Fruit fly (Drosophila melanogaster) whole organism, embryonic: ENCODE measurements around the gene CG31872.

Experiments
- Adf1 ChIP-seq: fragments of 200-800 bp; sonication (Bioruptor generic); IDR thresholded peaks from 2 replicates; pipeline ENCODE4 v1.3.6; 2022; ENCODE audit warnings: missing biosample characterization, missing genetic modification characterization
- Antp ChIP-seq: fragments of 200-800 bp; sonication (Bioruptor generic); optimal IDR thresholded peaks from 3 replicates; lab custom pipeline; 2016; ENCODE audit warnings: missing biosample characterization, missing genetic modification characterization
- Bteb2 ChIP-seq: fragments of 200-800 bp; sonication (Bioruptor generic); optimal IDR thresholded peaks from 2 replicates; lab custom pipeline; 2016; ENCODE audit warnings: missing biosample characterization, missing genetic modification characterization
- CG10267 ChIP-seq: fragments of 200-800 bp; sonication (Bioruptor generic); optimal IDR thresholded peaks from 2 replicates; lab custom pipeline; 2018; ENCODE audit warnings: missing biosample characterization, mild to moderate bottlenecking, missing genetic modification characterization, moderate library complexity
- CG10321 ChIP-seq: fragments of 200-800 bp; sonication (Bioruptor generic); IDR thresholded peaks from 2 replicates; pipeline ENCODE4 v1.3.6; 2022; ENCODE audit warnings: missing biosample characterization, missing genetic modification characterization
- CG10654 ChIP-seq: fragments of 200-800 bp; sonication (Bioruptor generic); optimal IDR thresholded peaks from 2 replicates; lab custom pipeline; 2016; ENCODE audit warnings: missing biosample characterization, missing genetic modification characterization
- CG11247 ChIP-seq: fragments of 200-800 bp; sonication (Bioruptor generic); IDR thresholded peaks from 2 replicates; pipeline ENCODE4 v1.3.6; 2022; ENCODE audit warnings: missing biosample characterization, missing genetic modification characterization
- CG11456 ChIP-seq: fragments of 200-800 bp; sonication (Bioruptor generic); IDR thresholded peaks from 3 replicates; pipeline ENCODE4 v1.3.6; 2022; ENCODE audit warnings: missing biosample characterization, missing genetic modification characterization
- CG12071 ChIP-seq: fragments of 200-800 bp; sonication (Bioruptor generic); optimal IDR thresholded peaks from 3 replicates; lab custom pipeline; 2018; ENCODE audit warnings: missing biosample characterization, mild to moderate bottlenecking, missing genetic modification characterization
- CG1233 ChIP-seq: fragments of 200-800 bp; sonication (Bioruptor generic); optimal IDR thresholded peaks from 4 replicates; lab custom pipeline; 2018; ENCODE audit warnings: missing biosample characterization, mild to moderate bottlenecking, missing genetic modification characterization
- CG12391 ChIP-seq: fragments of 200-800 bp; sonication (Bioruptor generic); optimal IDR thresholded peaks from 3 replicates; lab custom pipeline; 2018; ENCODE audit warnings: missing biosample characterization, mild to moderate bottlenecking, missing genetic modification characterization, moderate library complexity
- CG12744 ChIP-seq: fragments of 200-800 bp; sonication (Bioruptor generic); optimal IDR thresholded peaks from 2 replicates; lab custom pipeline; 2016; ENCODE audit warnings: missing biosample characterization, missing genetic modification characterization
- CG14860 ChIP-seq: fragments of 200-800 bp; sonication (Bioruptor generic); IDR thresholded peaks from 3 replicates; pipeline ENCODE4 v1.3.6; 2022; ENCODE audit warnings: missing biosample characterization, missing genetic modification characterization; ENCODE audit not compliant: partially characterized antibody
- CG1602 ChIP-seq: fragments of 200-800 bp; sonication (Bioruptor generic); optimal IDR thresholded peaks from 3 replicates; lab custom pipeline; 2016; ENCODE audit warnings: missing biosample characterization, missing genetic modification characterization
- CG17912 ChIP-seq: fragments of 200-800 bp; sonication (Bioruptor generic); optimal IDR thresholded peaks from 2 replicates; lab custom pipeline; 2018; ENCODE audit warnings: missing biosample characterization, mild to moderate bottlenecking, missing genetic modification characterization
- CG1832 ChIP-seq: fragments of 200-800 bp; sonication (Bioruptor generic); optimal IDR thresholded peaks from 2 replicates; lab custom pipeline; 2017; ENCODE audit warnings: missing biosample characterization, mild to moderate bottlenecking, missing genetic modification characterization, inconsistent platforms
- CG18476 ChIP-seq: fragments of 200-800 bp; sonication (Bioruptor generic); optimal IDR thresholded peaks from 2 replicates; lab custom pipeline; 2016; ENCODE audit warnings: missing biosample characterization, mild to moderate bottlenecking, missing genetic modification characterization
- CG2199 ChIP-seq: fragments of 200-800 bp; sonication (Bioruptor generic); IDR thresholded peaks from 3 replicates; pipeline ENCODE4 v1.3.6; 2022; ENCODE audit warnings: missing biosample characterization, missing genetic modification characterization
- CG2875 ChIP-seq: fragments of 200-800 bp; sonication (Bioruptor generic); optimal IDR thresholded peaks from 2 replicates; lab custom pipeline; 2017; ENCODE audit warnings: missing biosample characterization, mild to moderate bottlenecking, missing genetic modification characterization, missing genetic modification reagents
- CG3163 ChIP-seq: fragments of 200-800 bp; sonication (Bioruptor generic); optimal IDR thresholded peaks from 3 replicates; lab custom pipeline; 2016; ENCODE audit warnings: missing biosample characterization, missing genetic modification characterization
- CG4404 ChIP-seq: fragments of 200-800 bp; sonication (Bioruptor generic); IDR thresholded peaks from 2 replicates; pipeline ENCODE4 v1.3.6; 2022; ENCODE audit warnings: missing biosample characterization, missing genetic modification characterization
- CG4424 ChIP-seq: fragments of 200-800 bp; sonication (Bioruptor generic); optimal IDR thresholded peaks from 3 replicates; lab custom pipeline; 2016; ENCODE audit warnings: missing biosample characterization, missing genetic modification characterization
- CG6654 ChIP-seq: fragments of 200-800 bp; sonication (Bioruptor generic); optimal IDR thresholded peaks from 2 replicates; lab custom pipeline; 2017; ENCODE audit warnings: missing biosample characterization, mild to moderate bottlenecking, missing genetic modification characterization
- CG8089 ChIP-seq: fragments of 200-800 bp; sonication (Bioruptor generic); optimal IDR thresholded peaks from 3 replicates; lab custom pipeline; 2016; ENCODE audit warnings: missing biosample characterization, missing genetic modification characterization
- CG8944 ChIP-seq: fragments of 200-800 bp; sonication (Bioruptor generic); optimal IDR thresholded peaks from 3 replicates; lab custom pipeline; 2016; ENCODE audit warnings: missing biosample characterization, missing genetic modification characterization
- Chrac-16 ChIP-seq: fragments of 200-800 bp; sonication (Bioruptor generic); optimal IDR thresholded peaks from 3 replicates; lab custom pipeline; 2016; ENCODE audit warnings: missing biosample characterization, missing genetic modification characterization
- Dp ChIP-seq: fragments of 200-800 bp; sonication (Bioruptor generic); optimal IDR thresholded peaks from 2 replicates; lab custom pipeline; 2018; ENCODE audit warnings: missing biosample characterization, mild to moderate bottlenecking, missing genetic modification characterization, moderate library complexity
- Dref ChIP-seq: fragments of 200-800 bp; sonication (Bioruptor generic); IDR thresholded peaks from 2 replicates; pipeline ENCODE4 v1.3.6; 2022; ENCODE audit warnings: missing biosample characterization, missing genetic modification characterization
- Hey ChIP-seq: fragments of 200-800 bp; sonication (Bioruptor generic); optimal IDR thresholded peaks from 3 replicates; lab custom pipeline; 2018; ENCODE audit warnings: missing biosample characterization, mild to moderate bottlenecking, missing genetic modification characterization
- Hr39 ChIP-seq: fragments of >200 bp; optimal IDR thresholded peaks from 2 replicates; lab custom pipeline; 2017
- Rfx ChIP-seq: fragments of 200-800 bp; sonication (Bioruptor generic); IDR thresholded peaks from 2 replicates; pipeline ENCODE4 v1.3.6; 2022; ENCODE audit warnings: missing biosample characterization, missing genetic modification characterization
- bbx ChIP-seq: fragments of 200-800 bp; sonication (Bioruptor generic); IDR thresholded peaks from 2 replicates; pipeline ENCODE4 v1.3.6; 2022; ENCODE audit warnings: missing biosample characterization, missing genetic modification characterization; ENCODE audit not compliant: partially characterized antibody
- br ChIP-seq: fragments of >200 bp; optimal IDR thresholded peaks from 2 replicates; lab custom pipeline; 2017
- cad ChIP-seq: fragments of >200 bp; optimal IDR thresholded peaks from 2 replicates; lab custom pipeline; 2017; ENCODE audit warnings: missing biosample characterization, missing genetic modification characterization
- danr ChIP-seq: fragments of 200-800 bp; sonication (Bioruptor generic); IDR thresholded peaks from 2 replicates; pipeline ENCODE4 v1.3.6; 2022; ENCODE audit warnings: missing biosample characterization, missing genetic modification characterization
- dmrt99B ChIP-seq: fragments of 200-800 bp; sonication (Bioruptor generic); optimal IDR thresholded peaks from 2 replicates; lab custom pipeline; 2018; ENCODE audit warnings: missing biosample characterization, mild to moderate bottlenecking, missing genetic modification characterization, moderate library complexity
- fru ChIP-seq: fragments of >200 bp; optimal IDR thresholded peaks from 2 replicates; lab custom pipeline; 2017
- her ChIP-seq: fragments of 200-800 bp; sonication (Bioruptor generic); optimal IDR thresholded peaks from 2 replicates; lab custom pipeline; 2016; ENCODE audit warnings: missing biosample characterization, missing genetic modification characterization
- odd ChIP-seq: fragments of 200-800 bp; sonication (Bioruptor generic); optimal IDR thresholded peaks from 2 replicates; lab custom pipeline; 2017; ENCODE audit warnings: missing biosample characterization, mild to moderate bottlenecking, missing genetic modification characterization
- pita ChIP-seq: fragments of 200-800 bp; sonication (Bioruptor generic); optimal IDR thresholded peaks from 2 replicates; lab custom pipeline; 2017; ENCODE audit warnings: missing biosample characterization, mild to moderate bottlenecking, missing genetic modification characterization
- pzg ChIP-seq: fragments of 200-800 bp; sonication (Bioruptor generic); optimal IDR thresholded peaks from 3 replicates; lab custom pipeline; 2018; ENCODE audit warnings: missing biosample characterization, mild to moderate bottlenecking, missing genetic modification characterization, moderate library complexity
- run ChIP-seq: fragments of 200-800 bp; sonication (Bioruptor generic); optimal IDR thresholded peaks from 3 replicates; lab custom pipeline; 2018; ENCODE audit warnings: missing biosample characterization, mild to moderate bottlenecking, missing genetic modification characterization
- salm ChIP-seq: fragments of 200-800 bp; sonication (Bioruptor generic); optimal IDR thresholded peaks from 2 replicates; lab custom pipeline; 2018; ENCODE audit warnings: missing biosample characterization, mild to moderate bottlenecking, missing genetic modification characterization
- sens ChIP-seq: fragments of 200-800 bp; sonication (Bioruptor generic); peaks from one replicate; lab custom pipeline; 2016; ENCODE audit warnings: missing biosample characterization, missing genetic modification characterization
- sens-2 ChIP-seq: fragments of 200-800 bp; sonication (Bioruptor generic); IDR thresholded peaks from 2 replicates; pipeline ENCODE4 v1.3.6; 2022; ENCODE audit warnings: missing biosample characterization, missing genetic modification characterization
- sqz ChIP-seq: fragments of 200-800 bp; sonication (Bioruptor generic); optimal IDR thresholded peaks from 3 replicates; lab custom pipeline; 2018; ENCODE audit warnings: missing biosample characterization, mild to moderate bottlenecking, missing genetic modification characterization
- toy ChIP-seq: fragments of 200-800 bp; sonication (Bioruptor generic); IDR thresholded peaks from 2 replicates; pipeline ENCODE4 v1.3.6; 2022; ENCODE audit warnings: missing biosample characterization, missing genetic modification characterization
- unc-4 ChIP-seq: fragments of 200-800 bp; sonication (Bioruptor generic); IDR thresholded peaks from 2 replicates; pipeline ENCODE4 v1.3.6; 2022; ENCODE audit warnings: missing biosample characterization, missing genetic modification characterization; ENCODE audit not compliant: partially characterized antibody
- zen ChIP-seq: fragments of 200-800 bp; sonication (Bioruptor generic); optimal IDR thresholded peaks from 3 replicates; lab custom pipeline; 2018; ENCODE audit warnings: missing biosample characterization, mild to moderate bottlenecking, missing genetic modification characterization, moderate library complexity
- zen2 ChIP-seq: fragments of 200-800 bp; sonication (Bioruptor generic); IDR thresholded peaks from 3 replicates; pipeline ENCODE4 v1.3.6; 2022; ENCODE audit warnings: missing biosample characterization, missing genetic modification characterization; ENCODE audit not compliant: partially characterized antibody
- zf30C ChIP-seq: fragments of 200-800 bp; sonication (Bioruptor generic); optimal IDR thresholded peaks from 3 replicates; lab custom pipeline; 2018; ENCODE audit warnings: missing biosample characterization, mild to moderate bottlenecking, missing genetic modification characterization
- zfh1 ChIP-seq: fragments of 200-800 bp; sonication (Bioruptor generic); IDR thresholded peaks from 3 replicates; pipeline ENCODE4 v1.3.6; 2022; ENCODE audit warnings: missing biosample characterization, missing genetic modification characterization

The CG31872 gene

dm6 chr2L:10676933-10677714, 37.4 kb downstream of the CG31872 start, which contains the start of gene CG17104 (continued):
- peak; percentile 69 for TF ChIP-seq sens (GFP tag; lab: Kevin White, UChicago)
- TF ChIP-seq Dref (GFP tag; lab: Robert Waterston, UW), result no peak
- TF ChIP-seq Hey (tag; lab: Kevin White, UChicago), result no peak
- no peak for TF ChIP-seq CG1602 (GFP tag; lab: Kevin White, UChicago)
- no peak for TF ChIP-seq CG11456
- peak; percentile 5 for TF ChIP-seq CG10267 (tag; lab: Kevin White, UChicago)
- TF ChIP-seq pzg (GFP tag; lab: Kevin White, UChicago), result no peak
- TF ChIP-seq CG8944 (GFP tag; lab: Kevin White, UChicago), result no peak
- TF ChIP-seq CG12744 (GFP tag; lab: Kevin White, UChicago), result no peak
- no peak for TF ChIP-seq fru (lab: Kevin White, UChicago)
- TF ChIP-seq unc-4 (GFP tag; lab: Robert Waterston, UW), result no peak
- TF ChIP-seq CG2199 (GFP tag; lab: Robert Waterston, UW), result no peak
- no peak for TF ChIP-seq CG12071
- TF ChIP-seq CG12391 (tag; lab: Kevin White, UChicago), result peak; percentile 28
- TF ChIP-seq run (tag; lab: Kevin White, UChicago), result no peak
- no peak for TF ChIP-seq Bteb2
- TF ChIP-seq CG14860 (GFP tag; lab: Robert Waterston, UW), result no peak
- no peak for TF ChIP-seq danr (GFP tag; lab: Robert Waterston, UW)
- no peak for TF ChIP-seq CG10654 (GFP tag; lab: Kevin White, UChicago)
- TF ChIP-seq br, result no peak
- no peak for TF ChIP-seq zen2 (GFP tag; lab: Robert Waterston, UW)
- TF ChIP-seq CG1233 (GFP tag; lab: Kevin White, UChicago), result no peak
- no peak for TF ChIP-seq CG2875 (GFP tag; lab: Kevin White, UChicago)
- no peak for TF ChIP-seq zf30C (GFP tag; lab: Kevin White, UChicago)
- no peak for TF ChIP-seq CG8089
- TF ChIP-seq Dp (GFP tag; lab: Kevin White, UChicago), result no peak
- no peak for TF ChIP-seq Antp
- no peak for TF ChIP-seq zen (tag; lab: Kevin White, UChicago)
- TF ChIP-seq CG17912 (GFP tag; lab: Kevin White, UChicago), result no peak
- no peak for TF ChIP-seq bbx (GFP tag; lab: Robert Waterston, UW)
- no peak for TF ChIP-seq CG11247 (GFP tag; lab: Robert Waterston, UW)
- TF ChIP-seq CG18476 (GFP tag; lab: Kevin White, UChicago), result no peak
- TF ChIP-seq CG1832 (GFP tag; lab: Kevin White, UChicago), result no peak
- TF ChIP-seq dmrt99B (tag; lab: Kevin White, UChicago), result peak; percentile 61
- TF ChIP-seq Adf1 (GFP tag; lab: Robert Waterston, UW), result no peak
- TF ChIP-seq CG10321 (GFP tag; lab: Robert Waterston, UW), result no peak
- no peak for TF ChIP-seq sqz (GFP tag; lab: Kevin White, UChicago)
- no peak for TF ChIP-seq Hr39 (lab: Kevin White, UChicago)
- TF ChIP-seq pita, result no peak
- TF ChIP-seq salm (tag; lab: Kevin White, UChicago), result no peak
- no peak for TF ChIP-seq CG3163
- no peak for TF ChIP-seq zfh1 (GFP tag; lab: Robert Waterston, UW)
- no peak for TF ChIP-seq sens-2 (GFP tag; lab: Robert Waterston, UW)
- TF ChIP-seq her (GFP tag; lab: Kevin White, UChicago), result no peak
- TF ChIP-seq cad (GFP tag; lab: Kevin White, UChicago), result no peak
- peak; percentile 7 for TF ChIP-seq odd (GFP tag; lab: Kevin White, UChicago)
- no peak for TF ChIP-seq CG6654 (GFP tag; lab: Kevin White, UChicago)
- TF ChIP-seq CG4424 (GFP tag; lab: Kevin White, UChicago), result no peak
- TF ChIP-seq toy (GFP tag; lab: Robert Waterston, UW), result no peak
- TF ChIP-seq CG4404, result no peak
- TF ChIP-seq Rfx (GFP tag; lab: Robert Waterston, UW), result peak; percentile 45; the same call in 1 of the 2 replicates
- no peak for TF ChIP-seq Chrac-16 (GFP tag; lab: Kevin White, UChicago)
